Worm (Caenorhabditis elegans) whole organism, young adult: ENCODE measurements around the gene B0244.15.

Experiments
- B0336.3 ChIP-seq: fragments of 200-800 bp; sonication (Bioruptor generic); IDR thresholded peaks from 2 replicates; pipeline ENCODE4 v1.3.6; 2022; ENCODE audit warnings: missing genetic modification characterization, missing compliant biosample characterization
- F33H1.4 ChIP-seq: fragments of 200-800 bp; sonication (Bioruptor generic); IDR thresholded peaks from 2 replicates; pipeline ENCODE4 v1.3.6; 2022; ENCODE audit warnings: missing genetic modification reagents, missing genetic modification characterization, missing compliant biosample characterization
- F39B2.1 ChIP-seq: fragments of 200-800 bp; sonication (Bioruptor generic); IDR thresholded peaks from 2 replicates; pipeline ENCODE4 v1.3.6; 2022; ENCODE audit warnings: missing genetic modification reagents, missing genetic modification characterization, missing compliant biosample characterization
- F52B5.7 ChIP-seq: sonication (generic microtip); optimal IDR thresholded peaks from 2 replicates; lab custom pipeline; 2016; ENCODE audit warnings: mild to moderate bottlenecking, missing genetic modification characterization, missing compliant biosample characterization
- K11D2.4 ChIP-seq: fragments of 200-800 bp; sonication (Bioruptor generic); IDR thresholded peaks from 2 replicates; pipeline ENCODE4 v1.3.6; 2022; ENCODE audit warnings: missing genetic modification reagents, missing genetic modification characterization, missing compliant biosample characterization
- Y53G8AR.9 ChIP-seq: fragments of 200-800 bp; sonication (Bioruptor generic); conservative IDR thresholded peaks from 2 replicates; pipeline ENCODE4 v1.3.6; 2022; ENCODE audit warnings: missing genetic modification reagents, missing genetic modification characterization, missing compliant biosample characterization
- Y56A3A.18 ChIP-seq: fragments of 200-800 bp; sonication (Bioruptor generic); IDR thresholded peaks from 2 replicates; pipeline ENCODE4 v1.3.6; 2022; ENCODE audit warnings: missing genetic modification reagents, missing genetic modification characterization, missing compliant biosample characterization
- Y79H2A.3 ChIP-seq: fragments of 200-800 bp; sonication (Bioruptor generic); conservative IDR thresholded peaks from 2 replicates; pipeline ENCODE4 v1.3.6; 2022; ENCODE audit warnings: missing genetic modification reagents, missing genetic modification characterization, missing compliant biosample characterization
- akir-1 ChIP-seq: fragments of 200-800 bp; sonication (Bioruptor generic); optimal IDR thresholded peaks from 2 replicates; lab custom pipeline; 2018; ENCODE audit warnings: mild to moderate bottlenecking, missing genetic modification characterization, moderate library complexity, missing compliant biosample characterization
- ama-1 ChIP-seq, 3 experiments: fragments of 150-350 bp in 1 of 3; sonication (generic microtip) in 2 of 3; optimal IDR thresholded peaks; 2 replicates each; lab custom pipeline; 2014 to 2018; ENCODE audit warnings: missing biosample characterization in 2 of 3, missing genetic modification characterization in 2 of 3, missing genetic modification reagents in 2 of 3
- attf-3 ChIP-seq: fragments of 200-800 bp; sonication (Bioruptor generic); conservative IDR thresholded peaks from 2 replicates; pipeline ENCODE4 v1.3.6; 2022; ENCODE audit warnings: missing genetic modification reagents, missing genetic modification characterization, missing compliant biosample characterization
- attf-5 ChIP-seq: fragments of 200-800 bp; sonication (Bioruptor generic); optimal IDR thresholded peaks from 2 replicates; lab custom pipeline; 2018; ENCODE audit warnings: mild to moderate bottlenecking, missing genetic modification characterization, missing compliant biosample characterization
- attf-6 ChIP-seq: fragments of 200-800 bp; sonication (Bioruptor generic); IDR thresholded peaks from 2 replicates; pipeline ENCODE4 v1.3.6; 2022; ENCODE audit warnings: missing genetic modification reagents, missing genetic modification characterization, missing compliant biosample characterization
- cebp-1 ChIP-seq, 2 experiments: fragments of 200-800 bp in 1 of 2; sonication (Bioruptor generic) in 1 of 2; sonication (generic microtip) in 1 of 2; IDR thresholded peaks in 1 of 2; optimal IDR thresholded peaks in 1 of 2; 2 replicates each; pipeline versions ENCODE4 v1.3.6 to Lab custom; 2017 to 2022; ENCODE audit warnings: missing compliant biosample characterization in 2 of 2, missing genetic modification characterization in 2 of 2, mild to moderate bottlenecking in 1 of 2, missing genetic modification reagents in 1 of 2, moderate library complexity in 1 of 2
- ceh-100 ChIP-seq: fragments of 200-800 bp; sonication (Bioruptor generic); IDR thresholded peaks from 2 replicates; pipeline ENCODE4 v1.3.6; 2022; ENCODE audit warnings: missing genetic modification reagents, missing genetic modification characterization, missing compliant biosample characterization
- chd-7 ChIP-seq: sonication (generic microtip); optimal IDR thresholded peaks from 2 replicates; lab custom pipeline; 2016; ENCODE audit warnings: mild to moderate bottlenecking, missing genetic modification characterization, moderate library complexity, missing compliant biosample characterization
- die-1 ChIP-seq: sonication (generic microtip); optimal IDR thresholded peaks from 2 replicates; lab custom pipeline; 2016; ENCODE audit warnings: missing genotype, mild to moderate bottlenecking, missing genetic modification characterization, missing compliant biosample characterization
- dox-1 ChIP-seq: fragments of 200-800 bp; sonication (Bioruptor generic); IDR thresholded peaks from 2 replicates; pipeline ENCODE4 v1.3.6; 2022; ENCODE audit warnings: missing genetic modification reagents, missing genetic modification characterization, missing compliant biosample characterization
- efl-1 ChIP-seq: fragments of 150-350 bp; optimal IDR thresholded peaks from 2 replicates; lab custom pipeline; 2014; ENCODE audit warnings: missing biosample characterization, missing genetic modification reagents, missing genetic modification characterization
- ets-4 ChIP-seq: fragments of 200-800 bp; sonication (Bioruptor generic); optimal IDR thresholded peaks from 2 replicates; lab custom pipeline; 2018; ENCODE audit warnings: mild to moderate bottlenecking, missing genetic modification characterization, missing compliant biosample characterization
- hlh-12 ChIP-seq: sonication (generic microtip); optimal IDR thresholded peaks from 2 replicates; lab custom pipeline; 2016; ENCODE audit warnings: missing genetic modification characterization, missing compliant biosample characterization
- hlh-26 ChIP-seq: fragments of 200-800 bp; sonication (Bioruptor generic); conservative IDR thresholded peaks from 2 replicates; pipeline ENCODE4 v1.3.6; 2022; ENCODE audit warnings: missing genetic modification reagents, missing genetic modification characterization, missing compliant biosample characterization
- hmg-1.2 ChIP-seq: fragments of 200-800 bp; sonication (Bioruptor generic); IDR thresholded peaks from 2 replicates; pipeline ENCODE4 v1.3.6; 2022; ENCODE audit warnings: missing genetic modification reagents, missing genetic modification characterization, missing compliant biosample characterization
- let-607 ChIP-seq, 2 experiments: fragments of 200-800 bp in 1 of 2; sonication (Bioruptor generic) in 1 of 2; sonication (generic microtip) in 1 of 2; optimal IDR thresholded peaks; 2 replicates each; lab custom pipeline; 2016 to 2018; ENCODE audit warnings: mild to moderate bottlenecking in 2 of 2, missing compliant biosample characterization in 2 of 2, missing genetic modification characterization in 2 of 2, moderate library complexity in 2 of 2, missing genotype in 1 of 2
- lin-26 ChIP-seq: fragments of 200-800 bp; sonication (Bioruptor generic); IDR thresholded peaks from 2 replicates; pipeline ENCODE4 v1.3.6; 2022; ENCODE audit warnings: missing genetic modification reagents, missing genetic modification characterization, missing compliant biosample characterization
- lin-35 ChIP-seq, 3 experiments: fragments of 150-350 bp in 2 of 3; sonication (generic microtip) in 1 of 3; optimal IDR thresholded peaks; 2 replicates each; lab custom pipeline; 2014 to 2018; ENCODE audit warnings: missing biosample characterization in 3 of 3, missing genetic modification characterization in 3 of 3, missing genetic modification reagents in 3 of 3
- lin-54 ChIP-seq: fragments of 200-800 bp; sonication (Bioruptor generic); optimal IDR thresholded peaks from 2 replicates; lab custom pipeline; 2018; ENCODE audit warnings: mild to moderate bottlenecking, missing genetic modification characterization, missing compliant biosample characterization
- madf-10 ChIP-seq: sonication (generic microtip); optimal IDR thresholded peaks from 2 replicates; lab custom pipeline; 2016; ENCODE audit warnings: mild to moderate bottlenecking, missing genetic modification characterization, missing compliant biosample characterization
- madf-3 ChIP-seq: fragments of 200-800 bp; sonication (Bioruptor generic); IDR thresholded peaks from 2 replicates; pipeline ENCODE4 v1.3.6; 2022; ENCODE audit warnings: missing genetic modification reagents, missing genetic modification characterization, missing compliant biosample characterization
- mcd-1 ChIP-seq: fragments of 200-800 bp; sonication (Bioruptor generic); IDR thresholded peaks from 2 replicates; pipeline ENCODE4 v1.3.6; 2022; ENCODE audit warnings: missing genetic modification reagents, missing genetic modification characterization, missing compliant biosample characterization
- nfyb-1 ChIP-seq: fragments of 200-800 bp; sonication (Bioruptor generic); IDR thresholded peaks from 2 replicates; pipeline ENCODE4 v1.3.6; 2022; ENCODE audit warnings: missing genetic modification reagents, missing genetic modification characterization, missing compliant biosample characterization
- nhr-27 ChIP-seq: fragments of 200-800 bp; sonication (Bioruptor generic); optimal IDR thresholded peaks from 2 replicates; lab custom pipeline; 2018; ENCODE audit warnings: mild to moderate bottlenecking, missing genetic modification characterization, moderate library complexity, missing compliant biosample characterization
- rcor-1 ChIP-seq: fragments of 200-800 bp; sonication (Bioruptor generic); IDR thresholded peaks from 2 replicates; pipeline ENCODE4 v1.3.6; 2022; ENCODE audit warnings: missing genetic modification reagents, missing genetic modification characterization, missing compliant biosample characterization
- snpc-3.4 ChIP-seq: sonication (generic microtip); optimal IDR thresholded peaks from 2 replicates; lab custom pipeline; 2017; ENCODE audit warnings: missing genetic modification characterization, mild to moderate bottlenecking, missing compliant biosample characterization, antibody characterized with exemption, moderate library complexity, missing genotype, missing genetic modification reagents
- tlf-1 ChIP-seq: fragments of 200-800 bp; sonication (Bioruptor generic); optimal IDR thresholded peaks from 2 replicates; lab custom pipeline; 2018; ENCODE audit warnings: mild to moderate bottlenecking, missing genetic modification characterization, missing compliant biosample characterization
- unc-130 ChIP-seq: sonication (generic microtip); optimal IDR thresholded peaks from 2 replicates; lab custom pipeline; 2016; ENCODE audit warnings: missing genetic modification reagents, missing genetic modification characterization, missing compliant biosample characterization
- zfh-2 ChIP-seq: fragments of 200-800 bp; sonication (Bioruptor generic); conservative IDR thresholded peaks from 2 replicates; pipeline ENCODE4 v1.3.6; 2022; ENCODE audit warnings: missing genetic modification reagents, missing genetic modification characterization, missing compliant biosample characterization
- ztf-18 ChIP-seq: sonication (generic microtip); optimal IDR thresholded peaks from 2 replicates; lab custom pipeline; 2016; ENCODE audit warnings: missing genotype, mild to moderate bottlenecking, missing genetic modification characterization, missing compliant biosample characterization
- ztf-26 ChIP-seq: sonication (generic microtip); optimal IDR thresholded peaks from 2 replicates; lab custom pipeline; 2017; ENCODE audit warnings: missing genetic modification characterization, missing compliant biosample characterization
- ztf-6 ChIP-seq: fragments of 200-800 bp; sonication (Bioruptor generic); IDR thresholded peaks from 2 replicates; pipeline ENCODE4 v1.3.6; 2022; ENCODE audit warnings: missing genetic modification reagents, missing genetic modification characterization, missing compliant biosample characterization

The B0244.15 gene

ce11 chrIII:5714230-5714983 lies 28.8 kb upstream of the B0244.15 start, which contains the start of gene arf-1:
Gene arf-1, plus strand, starts transcription at chrIII:5714886.
- TF ChIP-seq ama-1 (optimal IDR thresholded peaks at IDR 0.05; lab: Kevin White, UChicago) = peak; percentile 11
- TF ChIP-seq ama-1 (GFP tag; optimal IDR thresholded peaks at IDR 0.05; lab: Kevin White, UChicago) = peak in 1 of 2 experiments; percentile 84
- TF ChIP-seq ceh-100 = no peak
- no peak for TF ChIP-seq F33H1.4 (GFP tag; lab: Robert Waterston, UW)
- peak; percentile 30 for TF ChIP-seq tlf-1 (GFP tag; lab: Kevin White, UChicago)
- no peak for TF ChIP-seq hlh-12 (tag; lab: Kevin White, UChicago)
- no peak for TF ChIP-seq hlh-26 (GFP tag; lab: Robert Waterston, UW)
- TF ChIP-seq B0336.3 (GFP tag; lab: Robert Waterston, UW) = peak; percentile 84
- TF ChIP-seq madf-3 (GFP tag; lab: Robert Waterston, UW) = no peak

ce11 chrIII:5714984-5715454 lies 28.2 kb upstream of the B0244.15 start:
- TF ChIP-seq nfyb-1 (GFP tag; lab: Robert Waterston, UW) (0 out of 2 replicates have a peak, but pooled peaks have one; percentile 11), let-607 (tag; optimal IDR thresholded peaks at IDR 0.05; lab: Kevin White, UChicago) (peak in 1 of 2 experiments; percentile 90), ztf-6 (GFP tag; lab: Robert Waterston, UW) (no peak), madf-10 (tag; lab: Kevin White, UChicago) (no peak), madf-3 (GFP tag; lab: Robert Waterston, UW) (0 out of 2 replicates have a peak, but pooled peaks have one; percentile 47), efl-1 (GFP tag; lab: Kevin White, UChicago) (peak; percentile 1), F39B2.1 (GFP tag; lab: Robert Waterston, UW) (no peak), Y53G8AR.9 (GFP tag; lab: Robert Waterston, UW) (peak; percentile 64; the same call in 1 of the 2 replicates), B0336.3 (GFP tag; lab: Robert Waterston, UW) (peak; percentile 50; the same call in 1 of the 2 replicates), K11D2.4 (no peak), Y56A3A.18 (GFP tag; lab: Robert Waterston, UW) (0 out of 2 replicates have a peak, but pooled peaks have one; percentile 23), snpc-3.4 (tag; lab: Kevin White, UChicago) (peak; percentile 50)

- TF ChIP-seq madf-3 (GFP tag; lab: Robert Waterston, UW) = peak; percentile 65; the same call in 1 of the 2 replicates
- TF ChIP-seq attf-6 (GFP tag; lab: Robert Waterston, UW) = 0 out of 2 replicates have a peak, but pooled peaks have one; percentile 26
- peak; percentile 51 for TF ChIP-seq attf-5 (GFP tag; lab: Kevin White, UChicago)
- TF ChIP-seq madf-10 (tag; lab: Kevin White, UChicago) = peak; percentile 69
- TF ChIP-seq F39B2.1 (GFP tag; lab: Robert Waterston, UW) = no peak
- TF ChIP-seq attf-3 = no peak
- peak; percentile 17 for TF ChIP-seq ztf-18 (tag; lab: Kevin White, UChicago)
- peak; percentile 81 for TF ChIP-seq ztf-26
- TF ChIP-seq mcd-1 = peak; percentile 60
- no peak for TF ChIP-seq akir-1 (GFP tag; lab: Kevin White, UChicago)
- no peak for TF ChIP-seq Y79H2A.3
- TF ChIP-seq ets-4 = no peak
- peak; percentile 94 for TF ChIP-seq zfh-2
- TF ChIP-seq chd-7 (tag; lab: Kevin White, UChicago) = peak; percentile 11
- TF ChIP-seq die-1 (tag; lab: Kevin White, UChicago) = no peak
- TF ChIP-seq lin-54 (GFP tag; lab: Kevin White, UChicago) = peak; percentile 1
- peak; percentile 6; the same call in 1 of the 2 replicates for TF ChIP-seq rcor-1 (GFP tag; lab: Robert Waterston, UW)
- TF ChIP-seq nfyb-1 (GFP tag; lab: Robert Waterston, UW) = peak; percentile 40; the same call in 1 of the 2 replicates
- TF ChIP-seq hmg-1.2 (GFP tag; lab: Robert Waterston, UW) = peak; percentile 88; the same call in 1 of the 2 replicates
- TF ChIP-seq nhr-27 = peak; percentile 16
- 0 out of 2 replicates have a peak, but pooled peaks have one; percentile 15 for TF ChIP-seq lin-26 (GFP tag; lab: Robert Waterston, UW)
- peak; percentile 36; the same call in 1 of the 2 replicates for TF ChIP-seq B0336.3 (GFP tag; lab: Robert Waterston, UW)
- no peak for TF ChIP-seq cebp-1 (GFP tag; IDR thresholded peaks at IDR 0.05; lab: Robert Waterston, UW)
- peak; percentile 52 for TF ChIP-seq cebp-1 (tag; optimal IDR thresholded peaks at IDR 0.05; lab: Kevin White, UChicago)
- no peak for TF ChIP-seq F52B5.7 (tag; lab: Kevin White, UChicago)
- TF ChIP-seq lin-35 (GFP tag; optimal IDR thresholded peaks at IDR 0.05; lab: Kevin White, UChicago) = peak in 1 of 3 experiments; percentile 44
- TF ChIP-seq let-607 (tag; optimal IDR thresholded peaks at IDR 0.05; lab: Kevin White, UChicago) = peak; percentile 69 to 79
- TF ChIP-seq unc-130 (GFP tag; lab: Kevin White, UChicago) = no peak
- peak; percentile 33; the same call in 1 of the 2 replicates for TF ChIP-seq dox-1 (GFP tag; lab: Robert Waterston, UW)
These were observed 27.7 kb upstream of the B0244.15 start for ce11 chrIII:5715467-5715866.
